Worm (Caenorhabditis elegans) whole organism, L1 larva: ENCODE measurements around the gene snf-9.

Experiments
- aly-2 ChIP-seq: fragments of 150-350 bp; optimal IDR thresholded peaks from 2 replicates; lab custom pipeline; 2014; ENCODE audit warnings: missing biosample characterization, missing genetic modification characterization
- ceh-63 ChIP-seq: fragments of 200-800 bp; sonication (Bioruptor generic); optimal IDR thresholded peaks from 2 replicates; lab custom pipeline; 2018; ENCODE audit warnings: mild to moderate bottlenecking, missing genetic modification characterization, missing compliant biosample characterization
- egl-27 ChIP-seq, 2 experiments: fragments of 150-350 bp in 1 of 2; sonication (generic microtip); optimal IDR thresholded peaks; 3 replicates each; lab custom pipeline; 2017 to 2018; ENCODE audit warnings: missing biosample characterization in 2 of 2, missing genetic modification characterization in 2 of 2, missing genetic modification reagents in 2 of 2
- elt-3 ChIP-seq, 6 experiments: fragments of 150-350 bp in 1 of 6; sonication (generic microtip); optimal IDR thresholded peaks; 2 replicates each; lab custom pipeline; 2017 to 2018; ENCODE audit warnings: missing biosample characterization in 6 of 6, missing genetic modification characterization in 6 of 6, inconsistent platforms in 1 of 6
- ets-5 ChIP-seq: fragments of 200-800 bp; sonication (Bioruptor generic); IDR thresholded peaks from 2 replicates; pipeline ENCODE4 v1.3.6; 2022; ENCODE audit warnings: missing genetic modification characterization, missing compliant biosample characterization
- lin-35 ChIP-seq, 2 experiments: fragments of 150-350 bp; optimal IDR thresholded peaks; 2 replicates each; lab custom pipeline; 2014; ENCODE audit warnings: missing biosample characterization in 2 of 2, missing genetic modification characterization in 2 of 2, missing genetic modification reagents in 2 of 2
- mdl-1 ChIP-seq, 2 experiments: fragments of 150-350 bp; optimal IDR thresholded peaks; 2 replicates each; lab custom pipeline; 2014 to 2017; ENCODE audit warnings: missing biosample characterization in 2 of 2, missing genetic modification characterization in 2 of 2, inconsistent platforms in 1 of 2
- mep-1 ChIP-seq: fragments of 150-350 bp; optimal IDR thresholded peaks from 2 replicates; lab custom pipeline; 2014; ENCODE audit warnings: missing biosample characterization, missing genetic modification characterization
- nhr-12 ChIP-seq: sonication (generic microtip); optimal IDR thresholded peaks from 2 replicates; lab custom pipeline; 2017; ENCODE audit warnings: missing biosample characterization, missing genetic modification characterization
- nhr-237 ChIP-seq: fragments of 150-350 bp; optimal IDR thresholded peaks from 2 replicates; lab custom pipeline; 2014; ENCODE audit warnings: missing biosample characterization, missing genetic modification characterization
- skn-1 ChIP-seq: fragments of 150-350 bp; optimal IDR thresholded peaks from 2 replicates; lab custom pipeline; 2014; ENCODE audit warnings: missing biosample characterization, missing genetic modification characterization
- snpc-4 ChIP-seq: fragments of 150-350 bp; optimal IDR thresholded peaks from 2 replicates; lab custom pipeline; 2014; ENCODE audit warnings: missing biosample characterization, missing genetic modification characterization

DNA sequence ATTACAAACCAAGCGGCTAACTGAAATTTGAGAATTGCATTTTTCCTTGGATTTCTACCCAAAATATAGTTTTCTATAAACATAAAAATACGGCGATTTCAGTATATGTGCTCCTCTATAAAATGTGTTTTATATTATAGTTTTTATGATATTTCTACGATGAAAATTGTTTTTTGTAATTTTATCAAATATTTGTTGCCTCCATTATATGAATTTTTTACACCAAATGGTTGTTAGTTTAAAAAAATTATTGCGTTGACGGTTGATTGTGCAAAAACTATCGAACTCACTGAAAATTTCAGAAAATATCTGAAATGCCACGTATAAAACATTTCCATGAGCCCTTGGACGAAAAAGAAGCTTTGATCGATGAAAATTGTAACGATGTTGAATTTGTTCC, 3.7 kb upstream of the snf-9 start, which contains the start of gene T28F3.9:
- TF ChIP-seq aly-2 (tag; lab: Kevin White, UChicago), result no peak
- no peak for TF ChIP-seq snpc-4 (tag; lab: Kevin White, UChicago)
- TF ChIP-seq nhr-237, result no peak
- TF ChIP-seq ets-5 (GFP tag; lab: Robert Waterston, UW), result no peak
- no peak for TF ChIP-seq elt-3 (tag; optimal IDR thresholded peaks at IDR 0.05; lab: Kevin White, UChicago)
- TF ChIP-seq lin-35 (GFP tag; optimal IDR thresholded peaks at IDR 0.05; lab: Kevin White, UChicago), result no peak
- no peak for TF ChIP-seq ceh-63
- TF ChIP-seq nhr-12 (tag; lab: Kevin White, UChicago), result no peak
- no peak for TF ChIP-seq egl-27 (tag; optimal IDR thresholded peaks at IDR 0.05; lab: Kevin White, UChicago)
- no peak for TF ChIP-seq mdl-1 (tag; optimal IDR thresholded peaks at IDR 0.05; lab: Kevin White, UChicago)
- no peak for TF ChIP-seq mep-1
- no peak for TF ChIP-seq skn-1 (tag; lab: Kevin White, UChicago)
